Fruit fly (Drosophila melanogaster) Kc167 (cell line): Measurements from ENCODE around the gene CG5177.

ENCODE experiments used
- Myc ChIP-seq: fragments of >200 bp; optimal IDR thresholded peaks from 2 replicates; lab custom pipeline; 2017; ENCODE audit warnings: missing external identifiers
- Sin3A ChIP-seq: fragments of >200 bp; optimal IDR thresholded peaks from 2 replicates; lab custom pipeline; 2018; ENCODE audit warnings: missing external identifiers
- h ChIP-seq: fragments of >200 bp; optimal IDR thresholded peaks from 3 replicates; lab custom pipeline; 2018; ENCODE audit warnings: missing external identifiers
- insv ChIP-seq: fragments of >200 bp; optimal IDR thresholded peaks from 3 replicates; lab custom pipeline; 2018; ENCODE audit warnings: missing external identifiers
- psq ChIP-seq: fragments of >200 bp; optimal IDR thresholded peaks from 2 replicates; lab custom pipeline; 2017; ENCODE audit warnings: missing external identifiers
- ttk ChIP-seq: sonication (Bioruptor generic); optimal IDR thresholded peaks from 2 replicates; lab custom pipeline; 2017; ENCODE audit warnings: missing external identifiers

Gene CG5177

dm6 chr2L:7447820-7448219 is 42.8 kb downstream of the CG5177 start:
- TF ChIP-seq Sin3A (lab: Kevin White, UChicago) (no peak), h (lab: Kevin White, UChicago) (no peak), ttk (lab: Kevin White, UChicago) (no peak)

- TF ChIP-seq psq (lab: Kevin White, UChicago) (no peak), Myc (lab: Kevin White, UChicago) (no peak), ttk (lab: Kevin White, UChicago) (no peak), Sin3A (lab: Kevin White, UChicago) (no peak), insv (lab: Kevin White, UChicago) (no peak), h (lab: Kevin White, UChicago) (no peak)
These were observed 43.3 kb downstream of the CG5177 start for dm6 chr2L:7448371-7448770.

- TF ChIP-seq psq (lab: Kevin White, UChicago): no peak
- TF ChIP-seq Myc (lab: Kevin White, UChicago): no peak
- no peak for TF ChIP-seq Sin3A (lab: Kevin White, UChicago)
- no peak for TF ChIP-seq ttk (lab: Kevin White, UChicago)
- TF ChIP-seq h (lab: Kevin White, UChicago): no peak
- no peak for TF ChIP-seq insv (lab: Kevin White, UChicago)
These were observed 45.9 kb downstream of the CG5177 start, which contains the start of gene santa-maria for dm6 chr2L:7450966-7451365. Gene santa-maria, minus strand, starts transcription at chr2L:7451244.

dm6 chr2L:7452093-7452492 is 47.1 kb downstream of the CG5177 start:
- TF ChIP-seq Sin3A (lab: Kevin White, UChicago) (no peak), h (lab: Kevin White, UChicago) (no peak), insv (lab: Kevin White, UChicago) (no peak), psq (lab: Kevin White, UChicago) (no peak), Myc (lab: Kevin White, UChicago) (no peak), ttk (lab: Kevin White, UChicago) (no peak)

- TF ChIP-seq psq (lab: Kevin White, UChicago) (no peak), Sin3A (lab: Kevin White, UChicago) (no peak), h (lab: Kevin White, UChicago) (no peak), Myc (lab: Kevin White, UChicago) (no peak), ttk (lab: Kevin White, UChicago) (no peak), insv (lab: Kevin White, UChicago) (no peak)
These were observed 49.1 kb downstream of the CG5177 start, which contains the start of gene Gr28a for dm6 chr2L:7454112-7454511. Gene Gr28a, minus strand, starts transcription at chr2L:7454212.
